Worm (Caenorhabditis elegans) whole organism, L4 larva: ENCODE measurements around the gene pie-1.

ENCODE experiments used
- F10B5.3 ChIP-seq: sonication (generic microtip); optimal IDR thresholded peaks from 2 replicates; lab custom pipeline; 2016; ENCODE audit warnings: mild to moderate bottlenecking, missing genetic modification characterization, missing compliant biosample characterization
- F37D6.2 ChIP-seq: sonication (generic microtip); optimal IDR thresholded peaks from 2 replicates; lab custom pipeline; 2016; ENCODE audit warnings: mild to moderate bottlenecking, missing genetic modification characterization, missing compliant biosample characterization
- T26A8.4 ChIP-seq: fragments of 200-800 bp; sonication (Bioruptor generic); IDR thresholded peaks from 2 replicates; pipeline ENCODE4 v1.3.6; 2022; ENCODE audit warnings: missing genetic modification characterization, missing compliant biosample characterization
- Y5F2A.4 ChIP-seq: fragments of 200-800 bp; sonication (Bioruptor generic); optimal IDR thresholded peaks from 2 replicates; lab custom pipeline; 2018; ENCODE audit warnings: mild to moderate bottlenecking, missing genetic modification characterization, missing compliant biosample characterization
- aha-1 ChIP-seq: fragments of 150-350 bp; peaks from one replicate; lab custom pipeline; 2014; ENCODE audit warnings: missing biosample characterization, missing genetic modification characterization
- ama-1 ChIP-seq: fragments of 150-350 bp; optimal IDR thresholded peaks from 2 replicates; lab custom pipeline; 2014; ENCODE audit warnings: inconsistent platforms, mixed read lengths
- ceh-32 ChIP-seq: sonication (generic microtip); optimal IDR thresholded peaks from 2 replicates; lab custom pipeline; 2016; ENCODE audit warnings: mild to moderate bottlenecking, missing genetic modification characterization, missing compliant biosample characterization; ENCODE audit not compliant: poor library complexity
- ces-1 ChIP-seq: fragments of 150-350 bp; sonication (generic microtip); optimal IDR thresholded peaks from 4 replicates; lab custom pipeline; 2014; ENCODE audit warnings: missing biosample characterization, missing genetic modification reagents, missing genetic modification characterization
- daf-12 ChIP-seq: fragments of 150-350 bp; optimal IDR thresholded peaks from 2 replicates; lab custom pipeline; 2014; ENCODE audit warnings: missing biosample characterization, missing genetic modification reagents, missing genetic modification characterization
- daf-16 ChIP-seq, 3 experiments: sonication (generic microtip); optimal IDR thresholded peaks; 2 replicates each; lab custom pipeline; 2016 to 2017; ENCODE audit warnings: missing genetic modification characterization in 3 of 3, missing genetic modification reagents in 3 of 3, mild to moderate bottlenecking in 2 of 3, missing compliant biosample characterization in 2 of 3, missing biosample characterization in 1 of 3, moderate library complexity in 1 of 3
- daf-19 ChIP-seq: fragments of 200-800 bp; sonication (Bioruptor generic); conservative IDR thresholded peaks from 2 replicates; pipeline ENCODE4 v1.3.6; 2022; ENCODE audit warnings: missing genetic modification characterization, missing compliant biosample characterization
- dmd-6 ChIP-seq: fragments of 200-800 bp; sonication (Bioruptor generic); IDR thresholded peaks from 2 replicates; pipeline ENCODE4 v1.3.6; 2022; ENCODE audit warnings: missing genetic modification reagents, missing genetic modification characterization, missing compliant biosample characterization
- dmd-8 ChIP-seq: fragments of 200-800 bp; sonication (Bioruptor generic); IDR thresholded peaks from 2 replicates; pipeline ENCODE4 v1.3.6; 2022; ENCODE audit warnings: missing genetic modification characterization, missing compliant biosample characterization
- dpl-1 ChIP-seq: fragments of 150-350 bp; optimal IDR thresholded peaks from 2 replicates; lab custom pipeline; 2014; ENCODE audit warnings: missing biosample characterization, missing genetic modification reagents, missing genetic modification characterization
- duxl-1 ChIP-seq: sonication (generic microtip); optimal IDR thresholded peaks from 2 replicates; lab custom pipeline; 2016; ENCODE audit warnings: mild to moderate bottlenecking, missing genetic modification characterization, moderate library complexity, missing compliant biosample characterization; ENCODE audit not compliant: poor library complexity
- dve-1 ChIP-seq: sonication (generic microtip); optimal IDR thresholded peaks from 2 replicates; lab custom pipeline; 2017; ENCODE audit warnings: antibody characterized with exemption, mild to moderate bottlenecking, missing genetic modification characterization, missing compliant biosample characterization; ENCODE audit not compliant: insufficient read depth
- egl-27 ChIP-seq: sonication (generic microtip); optimal IDR thresholded peaks from 3 replicates; lab custom pipeline; 2017; ENCODE audit warnings: missing biosample characterization, missing genetic modification reagents, missing genetic modification characterization
- hlh-11 ChIP-seq: fragments of 200-800 bp; sonication (Bioruptor generic); optimal IDR thresholded peaks from 2 replicates; lab custom pipeline; 2018; ENCODE audit warnings: mild to moderate bottlenecking, missing genetic modification characterization, missing compliant biosample characterization
- hlh-30 ChIP-seq: sonication (generic microtip); optimal IDR thresholded peaks from 2 replicates; lab custom pipeline; 2017; ENCODE audit warnings: antibody characterized with exemption, mild to moderate bottlenecking, missing genetic modification characterization, missing compliant biosample characterization; ENCODE audit not compliant: insufficient read depth
- lin-39 ChIP-seq: fragments of 150-350 bp; optimal IDR thresholded peaks from 2 replicates; lab custom pipeline; 2014; ENCODE audit warnings: missing biosample characterization, missing genetic modification reagents, missing genetic modification characterization
- lsy-2 ChIP-seq, 2 experiments: fragments of 150-350 bp in 1 of 2; sonication (generic microtip) in 1 of 2; optimal IDR thresholded peaks; 2 replicates each; lab custom pipeline; 2014 to 2017; ENCODE audit warnings: missing biosample characterization in 2 of 2, missing genetic modification characterization in 2 of 2
- mdt-29 ChIP-seq: fragments of 200-800 bp; sonication (Bioruptor generic); IDR thresholded peaks from 2 replicates; pipeline ENCODE4 v1.3.6; 2022; ENCODE audit warnings: missing genetic modification reagents, missing genetic modification characterization, missing compliant biosample characterization
- mep-1 ChIP-seq: fragments of 150-350 bp; sonication (generic microtip); optimal IDR thresholded peaks from 3 replicates; lab custom pipeline; 2014; ENCODE audit warnings: missing biosample characterization, missing genetic modification characterization
- mes-2 ChIP-seq: sonication (generic microtip); optimal IDR thresholded peaks from 2 replicates; lab custom pipeline; 2016; ENCODE audit warnings: missing genotype, mild to moderate bottlenecking, missing genetic modification characterization, missing compliant biosample characterization; ENCODE audit not compliant: poor library complexity, severe bottlenecking
- nhr-11 ChIP-seq: fragments of 150-350 bp; optimal IDR thresholded peaks from 2 replicates; lab custom pipeline; 2014; ENCODE audit warnings: missing biosample characterization, missing genetic modification characterization
- nhr-28 ChIP-seq: fragments of 150-350 bp; optimal IDR thresholded peaks from 2 replicates; lab custom pipeline; 2014; ENCODE audit warnings: missing biosample characterization, missing genetic modification characterization
- nhr-6 ChIP-seq: fragments of 150-350 bp; optimal IDR thresholded peaks from 2 replicates; lab custom pipeline; 2014; ENCODE audit warnings: missing biosample characterization, missing genetic modification characterization
- nhr-77 ChIP-seq: fragments of 150-350 bp; optimal IDR thresholded peaks from 2 replicates; lab custom pipeline; 2014; ENCODE audit warnings: missing biosample characterization, missing genetic modification characterization
- pha-4 ChIP-seq, 2 experiments: fragments of 150-350 bp in 1 of 2; fragments of 200-800 bp in 1 of 2; sonication (Bioruptor generic) in 1 of 2; IDR thresholded peaks in 1 of 2; optimal IDR thresholded peaks in 1 of 2; 2 replicates each; pipeline versions ENCODE4 v1.3.6 to Lab custom; 2014 to 2022; ENCODE audit warnings: missing genetic modification characterization in 2 of 2, missing genetic modification reagents in 2 of 2, missing biosample characterization in 1 of 2, missing compliant biosample characterization in 1 of 2
- pqm-1 ChIP-seq: sonication (generic microtip); optimal IDR thresholded peaks from 2 replicates; lab custom pipeline; 2017; ENCODE audit warnings: missing biosample characterization, missing genetic modification characterization
- snpc-1.2 ChIP-seq: fragments of 200-800 bp; sonication (Bioruptor generic); IDR thresholded peaks from 2 replicates; pipeline ENCODE4 v1.3.6; 2022; ENCODE audit warnings: missing genetic modification reagents, missing genetic modification characterization, missing compliant biosample characterization
- snpc-4 ChIP-seq: fragments of 150-350 bp; optimal IDR thresholded peaks from 2 replicates; lab custom pipeline; 2014; ENCODE audit warnings: missing biosample characterization, missing genetic modification characterization
- spr-1 ChIP-seq: sonication (generic microtip); optimal IDR thresholded peaks from 2 replicates; lab custom pipeline; 2016; ENCODE audit warnings: mild to moderate bottlenecking, missing genetic modification characterization, missing compliant biosample characterization
- unc-62 ChIP-seq, 3 experiments: fragments of 150-350 bp in 1 of 3; sonication (generic microtip); optimal IDR thresholded peaks in 2 of 3; peaks in 1 of 3; 1 replicate in 1 of 3; 2 replicates in 2 of 3; lab custom pipeline; 2014 to 2017; ENCODE audit warnings: missing biosample characterization in 3 of 3, missing genetic modification characterization in 3 of 3, missing genetic modification reagents in 3 of 3, missing genotype in 1 of 3
- ztf-7 ChIP-seq: fragments of 150-350 bp; optimal IDR thresholded peaks from 2 replicates; lab custom pipeline; 2014; ENCODE audit warnings: missing biosample characterization, missing genetic modification characterization

pie-1 gene

ce11 chrIII:12414533-12414932 lies 12.2 kb upstream of the pie-1 start:
- TF ChIP-seq daf-19 (no peak), snpc-4 (tag; lab: Kevin White, UChicago) (no peak), T26A8.4 (GFP tag; lab: Robert Waterston, UW) (no peak), egl-27 (no peak), F37D6.2 (tag; lab: Kevin White, UChicago) (no peak), daf-12 (no peak), aha-1 (tag; lab: Kevin White, UChicago) (no peak), snpc-1.2 (GFP tag; lab: Robert Waterston, UW) (no peak), mdt-29 (GFP tag; lab: Robert Waterston, UW) (no peak), duxl-1 (tag; lab: Kevin White, UChicago) (no peak)
- TF ChIP-seq, all 104 proteins: peak for 0

ce11 chrIII:12420256-12420655 lies 6.4 kb upstream of the pie-1 start:
- no peak for TF ChIP-seq hlh-30
- no peak for TF ChIP-seq F37D6.2 (tag; lab: Kevin White, UChicago)
- no peak for TF ChIP-seq spr-1 (tag; lab: Kevin White, UChicago)
- TF ChIP-seq ama-1 (lab: Kevin White, UChicago), result no peak
- no peak for TF ChIP-seq mep-1 (tag; lab: Kevin White, UChicago)
- TF ChIP-seq Y5F2A.4, result no peak

ce11 chrIII:12421708-12422107 lies 5.0 kb upstream of the pie-1 start, which contains the start of gene tat-1:
tat-1 (minus strand) TSS chrIII:12421718.
- TF ChIP-seq dmd-8 (GFP tag; lab: Robert Waterston, UW) (no peak), daf-12 (no peak), daf-16 (GFP tag; optimal IDR thresholded peaks at IDR 0.05; lab: Kevin White, UChicago) (no peak), daf-16 (tag; optimal IDR thresholded peaks at IDR 0.05; lab: Kevin White, UChicago) (peak; percentile 33), nhr-11 (tag; lab: Kevin White, UChicago) (no peak), pha-4 (GFP tag; IDR thresholded peaks at IDR 0.05; lab: Robert Waterston, UW) (no peak), pha-4 (tag; optimal IDR thresholded peaks at IDR 0.05; lab: Kevin White, UChicago) (peak; percentile 42), duxl-1 (tag; lab: Kevin White, UChicago) (no peak), hlh-11 (tag; lab: Kevin White, UChicago) (no peak), lin-39 (no peak), F37D6.2 (tag; lab: Kevin White, UChicago) (no peak)

- TF ChIP-seq pha-4 (GFP tag; IDR thresholded peaks at IDR 0.05; lab: Robert Waterston, UW) (no peak), pha-4 (tag; optimal IDR thresholded peaks at IDR 0.05; lab: Kevin White, UChicago) (peak; percentile 63), dve-1 (tag; lab: Kevin White, UChicago) (peak; percentile 72), lsy-2 (tag; optimal IDR thresholded peaks at IDR 0.05; lab: Kevin White, UChicago) (peak in 1 of 2 experiments; percentile 44), dmd-6 (peak; percentile 68), hlh-11 (tag; lab: Kevin White, UChicago) (peak; percentile 66), pqm-1 (peak; percentile 70), ces-1 (GFP tag; lab: Kevin White, UChicago) (no peak), mes-2 (tag; lab: Kevin White, UChicago) (peak; percentile 35), F10B5.3 (tag; lab: Kevin White, UChicago) (no peak), ceh-32 (tag; lab: Kevin White, UChicago) (no peak), nhr-77 (tag; lab: Kevin White, UChicago) (peak; percentile 70), hlh-30 (peak; percentile 85), unc-62 (GFP tag; optimal IDR thresholded peaks at IDR 0.05 in 1 of 2; lab: Kevin White, UChicago) (peak in 1 of 2 experiments; percentile 7), unc-62 (tag; optimal IDR thresholded peaks at IDR 0.05; lab: Kevin White, UChicago) (no peak), nhr-28 (tag; lab: Kevin White, UChicago) (peak; percentile 89), nhr-6 (tag; lab: Kevin White, UChicago) (peak; percentile 83), ztf-7 (tag; lab: Kevin White, UChicago) (no peak), daf-16 (GFP tag; optimal IDR thresholded peaks at IDR 0.05; lab: Kevin White, UChicago) (no peak), daf-16 (tag; optimal IDR thresholded peaks at IDR 0.05; lab: Kevin White, UChicago) (peak; percentile 44), dpl-1 (GFP tag; lab: Kevin White, UChicago) (peak; percentile 49), mep-1 (tag; lab: Kevin White, UChicago) (peak; percentile 41)
Measured at ce11 chrIII:12424066-12424465, 2.6 kb upstream of the pie-1 start.
